Fruit fly (Drosophila melanogaster) whole organism, embryonic: ENCODE measurements around the gene CG34008.

Source experiments
- Bgb ChIP-seq: fragments of 200-800 bp; sonication (Bioruptor generic); IDR thresholded peaks from 2 replicates; pipeline ENCODE4 v1.3.6; 2022; ENCODE audit warnings: missing biosample characterization, missing genetic modification characterization; ENCODE audit not compliant: partially characterized antibody
- CG11093 ChIP-seq: fragments of 200-800 bp; sonication (Bioruptor generic); IDR thresholded peaks from 3 replicates; pipeline ENCODE4 v1.3.6; 2022; ENCODE audit warnings: missing biosample characterization, missing genetic modification characterization
- CG11695 ChIP-seq: fragments of 200-800 bp; sonication (Bioruptor generic); IDR thresholded peaks from 3 replicates; pipeline ENCODE4 v1.3.6; 2022; ENCODE audit warnings: missing biosample characterization, missing genetic modification characterization
- CG12104 ChIP-seq: fragments of 200-800 bp; sonication (Bioruptor generic); optimal IDR thresholded peaks from 3 replicates; lab custom pipeline; 2016; ENCODE audit warnings: missing biosample characterization, missing genetic modification characterization
- CG12659 ChIP-seq: fragments of 200-800 bp; sonication (Bioruptor generic); optimal IDR thresholded peaks from 3 replicates; lab custom pipeline; 2017; ENCODE audit warnings: mild to moderate bottlenecking, missing biosample characterization, missing genetic modification reagents, missing genetic modification characterization
- CG12744 ChIP-seq: fragments of 200-800 bp; sonication (Bioruptor generic); optimal IDR thresholded peaks from 2 replicates; lab custom pipeline; 2016; ENCODE audit warnings: missing biosample characterization, missing genetic modification characterization
- CG12769 ChIP-seq: fragments of 200-800 bp; sonication (Bioruptor generic); optimal IDR thresholded peaks from 2 replicates; lab custom pipeline; 2019; ENCODE audit warnings: missing biosample characterization, mild to moderate bottlenecking, missing genetic modification characterization, moderate library complexity
- CG14441 ChIP-seq: fragments of 200-800 bp; sonication (Bioruptor generic); IDR thresholded peaks from 2 replicates; pipeline ENCODE4 v1.3.6; 2022; ENCODE audit warnings: missing biosample characterization, missing genetic modification characterization
- CG15269 ChIP-seq: fragments of 200-800 bp; sonication (Bioruptor generic); optimal IDR thresholded peaks from 2 replicates; lab custom pipeline; 2018; ENCODE audit warnings: missing biosample characterization, mild to moderate bottlenecking, missing genetic modification characterization, moderate library complexity
- CG16815 ChIP-seq: fragments of 200-800 bp; sonication (Bioruptor generic); optimal IDR thresholded peaks from 3 replicates; lab custom pipeline; 2017; ENCODE audit warnings: missing biosample characterization, mild to moderate bottlenecking, missing genetic modification characterization
- CG2678 ChIP-seq: fragments of 200-800 bp; sonication (Bioruptor generic); optimal IDR thresholded peaks from 3 replicates; lab custom pipeline; 2019; ENCODE audit warnings: missing biosample characterization, mild to moderate bottlenecking, missing genetic modification characterization, moderate library complexity
- CG3995 ChIP-seq: fragments of 200-800 bp; sonication (Bioruptor generic); optimal IDR thresholded peaks from 3 replicates; lab custom pipeline; 2016; ENCODE audit warnings: missing biosample characterization, missing genetic modification characterization
- CG5180 ChIP-seq: fragments of 200-800 bp; sonication (Bioruptor generic); optimal IDR thresholded peaks from 3 replicates; lab custom pipeline; 2017; ENCODE audit warnings: missing biosample characterization, missing genetic modification characterization, mild to moderate bottlenecking, moderate library complexity, missing genetic modification reagents
- D19A ChIP-seq: fragments of 200-800 bp; optimal IDR thresholded peaks from 3 replicates; lab custom pipeline; 2019; ENCODE audit warnings: missing biosample characterization, mild to moderate bottlenecking, missing genetic modification characterization, moderate library complexity
- Dad ChIP-seq: fragments of 200-800 bp; sonication (Bioruptor generic); optimal IDR thresholded peaks from 3 replicates; lab custom pipeline; 2016; ENCODE audit warnings: missing biosample characterization, missing genetic modification characterization
- E2f2 ChIP-seq: fragments of 200-800 bp; sonication (Bioruptor generic); IDR thresholded peaks from 2 replicates; pipeline ENCODE4 v1.3.6; 2022; ENCODE audit warnings: missing biosample characterization, missing genetic modification characterization
- HLH3B ChIP-seq: fragments of 200-800 bp; sonication (Bioruptor generic); IDR thresholded peaks from 2 replicates; pipeline ENCODE4 v1.3.6; 2022; ENCODE audit warnings: missing biosample characterization, missing genetic modification characterization
- Hmr ChIP-seq: fragments of 200-800 bp; sonication (Bioruptor generic); optimal IDR thresholded peaks from 3 replicates; lab custom pipeline; 2017; ENCODE audit warnings: mild to moderate bottlenecking, missing biosample characterization, missing genetic modification reagents, missing genetic modification characterization
- Hr78 ChIP-seq, 2 experiments: fragments of 200-800 bp in 1 of 2; fragments of >200 bp in 1 of 2; sonication (Bioruptor generic) in 1 of 2; optimal IDR thresholded peaks; 2 replicates each; lab custom pipeline; 2017 to 2019; ENCODE audit warnings: missing biosample characterization in 2 of 2, missing genetic modification characterization in 2 of 2, mild to moderate bottlenecking in 1 of 2, moderate library complexity in 1 of 2
- MESR4 ChIP-seq: fragments of 200-800 bp; sonication (Bioruptor generic); optimal IDR thresholded peaks from 2 replicates; lab custom pipeline; 2018; ENCODE audit warnings: missing biosample characterization, mild to moderate bottlenecking, missing genetic modification characterization, moderate library complexity
- Pdp1 ChIP-seq, 2 experiments: fragments of 200-800 bp; sonication (Bioruptor generic); optimal IDR thresholded peaks; 3 replicates each; lab custom pipeline; 2016; ENCODE audit warnings: missing biosample characterization in 2 of 2, missing genetic modification characterization in 2 of 2, mild to moderate bottlenecking in 1 of 2, moderate library complexity in 1 of 2
- Rfx ChIP-seq: fragments of 200-800 bp; sonication (Bioruptor generic); IDR thresholded peaks from 2 replicates; pipeline ENCODE4 v1.3.6; 2022; ENCODE audit warnings: missing biosample characterization, missing genetic modification characterization
- Sox100B ChIP-seq: fragments of 200-800 bp; sonication (Bioruptor generic); optimal IDR thresholded peaks from 3 replicates; lab custom pipeline; 2018; ENCODE audit warnings: missing biosample characterization, mild to moderate bottlenecking, missing genetic modification characterization
- Sox102F ChIP-seq: fragments of 200-800 bp; sonication (Bioruptor generic); optimal IDR thresholded peaks from 2 replicates; lab custom pipeline; 2018; ENCODE audit warnings: missing biosample characterization, mild to moderate bottlenecking, missing genetic modification characterization, moderate library complexity
- Ssrp ChIP-seq: fragments of 200-800 bp; sonication (Bioruptor generic); optimal IDR thresholded peaks from 2 replicates; lab custom pipeline; 2018; ENCODE audit warnings: missing biosample characterization, mild to moderate bottlenecking, missing genetic modification characterization, moderate library complexity
- YL-1 ChIP-seq: fragments of 200-800 bp; sonication (Bioruptor generic); optimal IDR thresholded peaks from 3 replicates; lab custom pipeline; 2017; ENCODE audit warnings: missing biosample characterization, mild to moderate bottlenecking, missing genetic modification characterization
- ap ChIP-seq: fragments of 200-800 bp; sonication (Bioruptor generic); IDR thresholded peaks from 2 replicates; pipeline ENCODE4 v1.3.6; 2022; ENCODE audit warnings: missing biosample characterization, missing genetic modification characterization
- az2 ChIP-seq: fragments of 200-800 bp; sonication (Bioruptor generic); optimal IDR thresholded peaks from 3 replicates; lab custom pipeline; 2016; ENCODE audit warnings: missing biosample characterization, missing genetic modification characterization
- bcd ChIP-seq: fragments of 200-800 bp; sonication (Bioruptor generic); optimal IDR thresholded peaks from 2 replicates; lab custom pipeline; 2017; ENCODE audit warnings: missing biosample characterization, mild to moderate bottlenecking, missing genetic modification characterization
- caup ChIP-seq: fragments of 200-800 bp; sonication (Bioruptor generic); optimal IDR thresholded peaks from 3 replicates; lab custom pipeline; 2017; ENCODE audit warnings: missing biosample characterization, mild to moderate bottlenecking, missing genetic modification characterization, moderate library complexity; ENCODE audit not compliant: severe bottlenecking
- chinmo ChIP-seq: fragments of 200-800 bp; sonication (Bioruptor generic); IDR thresholded peaks from 4 replicates; pipeline ENCODE4 v1.3.6; 2022; ENCODE audit warnings: missing biosample characterization, missing genetic modification characterization; ENCODE audit not compliant: partially characterized antibody
- crol ChIP-seq: fragments of 200-800 bp; sonication (Bioruptor generic); IDR thresholded peaks from 2 replicates; pipeline ENCODE4 v1.3.6; 2022; ENCODE audit warnings: missing biosample characterization, missing genetic modification characterization
- cwo ChIP-seq: fragments of 200-800 bp; sonication (Bioruptor generic); optimal IDR thresholded peaks from 3 replicates; lab custom pipeline; 2017; ENCODE audit warnings: missing biosample characterization, missing genetic modification characterization, mild to moderate bottlenecking, moderate library complexity, missing genetic modification reagents
- dimm ChIP-seq: fragments of 200-800 bp; sonication (Bioruptor generic); IDR thresholded peaks from 2 replicates; pipeline ENCODE4 v1.3.6; 2022; ENCODE audit warnings: missing biosample characterization, missing genetic modification characterization
- dmrt99B ChIP-seq: fragments of 200-800 bp; sonication (Bioruptor generic); optimal IDR thresholded peaks from 2 replicates; lab custom pipeline; 2018; ENCODE audit warnings: missing biosample characterization, mild to moderate bottlenecking, missing genetic modification characterization, moderate library complexity
- dpn ChIP-seq, 2 experiments: fragments of 200-800 bp; sonication (Bioruptor generic); optimal IDR thresholded peaks; 3 replicates each; lab custom pipeline; 2016; ENCODE audit warnings: missing biosample characterization in 2 of 2, missing genetic modification characterization in 2 of 2
- dysf ChIP-seq: fragments of 200-800 bp; sonication (Bioruptor generic); IDR thresholded peaks from 3 replicates; pipeline ENCODE4 v1.3.6; 2022; ENCODE audit warnings: missing biosample characterization, missing genetic modification characterization
- esg ChIP-seq: fragments of 200-800 bp; sonication (Bioruptor generic); conservative IDR thresholded peaks from 2 replicates; pipeline ENCODE4 v1.3.6; 2022; ENCODE audit warnings: missing biosample characterization, missing genetic modification characterization
- gfzf ChIP-seq: fragments of 200-800 bp; sonication (Bioruptor generic); optimal IDR thresholded peaks from 2 replicates; lab custom pipeline; 2016; ENCODE audit warnings: missing biosample characterization, mild to moderate bottlenecking, missing genetic modification characterization, moderate library complexity
- ind ChIP-seq: fragments of 200-800 bp; sonication (Bioruptor generic); optimal IDR thresholded peaks from 3 replicates; lab custom pipeline; 2016; ENCODE audit warnings: missing biosample characterization, missing genetic modification characterization
- lab ChIP-seq: fragments of 200-800 bp; sonication (Bioruptor generic); optimal IDR thresholded peaks from 3 replicates; lab custom pipeline; 2017; ENCODE audit warnings: missing biosample characterization, missing genetic modification characterization, mild to moderate bottlenecking, moderate library complexity, missing genetic modification reagents
- lmd ChIP-seq: fragments of 200-800 bp; sonication (Bioruptor generic); IDR thresholded peaks from 2 replicates; pipeline ENCODE4 v1.3.6; 2022; ENCODE audit warnings: missing biosample characterization, missing genetic modification characterization
- lola ChIP-seq, 3 experiments: fragments of >200 bp in 2 of 3; fragments of 200-800 bp in 1 of 3; sonication (Bioruptor generic) in 1 of 3; optimal IDR thresholded peaks; 2 replicates each; lab custom pipeline; 2017 to 2019; ENCODE audit warnings: missing biosample characterization in 3 of 3, missing genetic modification characterization in 3 of 3, mild to moderate bottlenecking in 1 of 3, moderate library complexity in 1 of 3
- nom ChIP-seq: fragments of 200-800 bp; sonication (Bioruptor generic); optimal IDR thresholded peaks from 2 replicates; lab custom pipeline; 2017; ENCODE audit warnings: missing biosample characterization, missing genetic modification characterization, mild to moderate bottlenecking, moderate library complexity, missing genetic modification reagents
- repo ChIP-seq: fragments of 200-800 bp; sonication (Bioruptor generic); optimal IDR thresholded peaks from 2 replicates; lab custom pipeline; 2016; ENCODE audit warnings: missing biosample characterization, missing genetic modification characterization
- sens ChIP-seq: fragments of 200-800 bp; sonication (Bioruptor generic); peaks from one replicate; lab custom pipeline; 2016; ENCODE audit warnings: missing biosample characterization, missing genetic modification characterization
- zfh2 ChIP-seq: fragments of 200-800 bp; sonication (Bioruptor generic); optimal IDR thresholded peaks from 2 replicates; lab custom pipeline; 2016; ENCODE audit warnings: missing biosample characterization, missing genetic modification characterization

CG34008 gene

DNA sequence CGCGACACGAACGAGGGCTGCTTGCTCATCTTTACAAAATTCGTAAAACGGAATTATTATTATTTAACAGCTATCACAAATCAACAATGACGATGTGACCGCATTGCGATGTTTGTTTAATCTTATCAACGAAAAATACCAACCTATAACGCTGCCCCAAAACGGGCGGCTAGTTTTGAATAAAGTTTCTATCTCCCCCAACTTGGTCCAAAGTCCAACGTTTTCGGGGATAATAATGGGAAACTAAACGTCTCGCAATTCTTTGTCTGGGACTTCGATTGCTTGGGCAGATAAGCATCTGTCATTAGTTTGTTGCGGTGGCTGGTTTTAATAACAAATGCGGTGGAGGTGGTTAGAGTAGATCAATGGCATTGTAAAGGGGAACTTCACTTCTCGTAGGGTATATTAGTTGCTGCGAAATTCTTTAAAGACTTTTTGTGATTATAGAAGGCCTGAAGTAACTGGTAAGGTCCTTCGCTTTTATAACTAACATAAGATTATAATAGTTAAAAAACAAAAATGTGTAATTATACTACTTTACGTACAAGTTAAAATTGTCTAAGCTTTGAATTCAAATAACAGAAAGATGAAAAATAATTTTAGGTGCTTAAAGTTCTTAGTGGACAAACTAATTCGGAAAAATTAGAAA lies 21.2 kb downstream of the CG34008 start, which contains the start of gene CG15922 (continued):
- peak; percentile 80 for TF ChIP-seq CG3995 (GFP tag; lab: Kevin White, UChicago)
- TF ChIP-seq dimm = no peak
- TF ChIP-seq nom (GFP tag; lab: Kevin White, UChicago) = peak; percentile 81
- peak; percentile 12 for TF ChIP-seq CG12769 (tag; lab: Kevin White, UChicago)
- TF ChIP-seq ind (GFP tag; lab: Kevin White, UChicago) = no peak
- no peak for TF ChIP-seq CG12744 (GFP tag; lab: Kevin White, UChicago)
- TF ChIP-seq CG14441 (GFP tag; lab: Robert Waterston, UW) = peak; percentile 34; the same call in 1 of the 2 replicates
- TF ChIP-seq CG11093 = no peak
- TF ChIP-seq crol = no peak
- TF ChIP-seq Dad (GFP tag; lab: Kevin White, UChicago) = no peak
- peak; percentile 31 for TF ChIP-seq Sox102F (GFP tag; lab: Kevin White, UChicago)
- TF ChIP-seq CG2678 = peak; percentile 50
- TF ChIP-seq CG5180 = peak; percentile 31
- 0 out of 3 replicates have a peak, but pooled peaks have one; percentile 12 for TF ChIP-seq CG11695
- no peak for TF ChIP-seq lmd (GFP tag; lab: Robert Waterston, UW)
- no peak for TF ChIP-seq zfh2 (GFP tag; lab: Kevin White, UChicago)
- TF ChIP-seq HLH3B (GFP tag; lab: Robert Waterston, UW) = peak; percentile 41; the same call in 1 of the 2 replicates
- TF ChIP-seq CG12659 (GFP tag; lab: Kevin White, UChicago) = peak; percentile 13
- peak; percentile 39 for TF ChIP-seq cwo (GFP tag; lab: Kevin White, UChicago)
- peak; percentile 39 for TF ChIP-seq dmrt99B (tag; lab: Kevin White, UChicago)
- no peak for TF ChIP-seq repo (GFP tag; lab: Kevin White, UChicago)
- TF ChIP-seq sens (GFP tag; lab: Kevin White, UChicago) = peak; percentile 42
- 0 out of 2 replicates have a peak, but pooled peaks have one; percentile 19 for TF ChIP-seq esg
- no peak for TF ChIP-seq Hr78 (GFP tag; optimal IDR thresholded peaks at IDR 0.05; lab: Kevin White, UChicago)
- peak; percentile 31 for TF ChIP-seq CG15269 (tag; lab: Kevin White, UChicago)
- 0 out of 2 replicates have a peak, but pooled peaks have one; percentile 31 for TF ChIP-seq ap (GFP tag; lab: Robert Waterston, UW)
- peak in 1 of 3 experiments; percentile 18 for TF ChIP-seq lola (GFP tag; optimal IDR thresholded peaks at IDR 0.05; lab: Kevin White, UChicago)
- no peak for TF ChIP-seq dysf (GFP tag; lab: Robert Waterston, UW)
- TF ChIP-seq Hmr (GFP tag; lab: Kevin White, UChicago) = peak; percentile 13
- no peak for TF ChIP-seq chinmo (GFP tag; lab: Robert Waterston, UW)
- TF ChIP-seq gfzf (GFP tag; lab: Kevin White, UChicago) = peak; percentile 77
- no peak for TF ChIP-seq caup (GFP tag; lab: Kevin White, UChicago)
- TF ChIP-seq MESR4 (GFP tag; lab: Kevin White, UChicago) = peak; percentile 32
- peak; percentile 8 for TF ChIP-seq YL-1 (GFP tag; lab: Kevin White, UChicago)
- peak in 1 of 2 experiments; percentile 50 for TF ChIP-seq Pdp1 (GFP tag; optimal IDR thresholded peaks at IDR 0.05; lab: Kevin White, UChicago)
- TF ChIP-seq CG12104 (GFP tag; lab: Kevin White, UChicago) = peak; percentile 39
- peak; percentile 30 for TF ChIP-seq az2 (GFP tag; lab: Kevin White, UChicago)
- peak; percentile 5 for TF ChIP-seq lab (GFP tag; lab: Kevin White, UChicago)
- peak; percentile 32 for TF ChIP-seq bcd
- peak; percentile 17 to 27 for TF ChIP-seq dpn (GFP tag; optimal IDR thresholded peaks at IDR 0.05; lab: Kevin White, UChicago)
- TF ChIP-seq E2f2 = peak; percentile 86
- peak; percentile 11; the same call in 1 of the 2 replicates for TF ChIP-seq Bgb (GFP tag; lab: Robert Waterston, UW)
- peak; percentile 0 for TF ChIP-seq CG16815 (GFP tag; lab: Kevin White, UChicago)
- TF ChIP-seq Ssrp = peak; percentile 38
- peak; percentile 41 for TF ChIP-seq Sox100B (GFP tag; lab: Kevin White, UChicago)
- peak; percentile 34; the same call in 1 of the 2 replicates for TF ChIP-seq Rfx (GFP tag; lab: Robert Waterston, UW)
- TF ChIP-seq D19A (tag; lab: Kevin White, UChicago) = peak; percentile 82
